Fruit fly (Drosophila melanogaster) whole organism, embryonic: ENCODE results near the gene Arfip.

Experiments used
- BEAF-32 ChIP-seq: fragments of 200-800 bp; sonication (Bioruptor generic); optimal IDR thresholded peaks from 3 replicates; lab custom pipeline; 2017; ENCODE audit warnings: missing biosample characterization, missing genetic modification characterization, mild to moderate bottlenecking, moderate library complexity, missing genetic modification reagents
- Blimp-1 ChIP-seq: fragments of 200-800 bp; sonication (Bioruptor generic); optimal IDR thresholded peaks from 3 replicates; lab custom pipeline; 2018; ENCODE audit warnings: missing biosample characterization, missing genetic modification characterization, mild to moderate bottlenecking, moderate library complexity, missing genetic modification reagents
- CG10267 ChIP-seq: fragments of 200-800 bp; sonication (Bioruptor generic); optimal IDR thresholded peaks from 2 replicates; lab custom pipeline; 2018; ENCODE audit warnings: missing biosample characterization, mild to moderate bottlenecking, missing genetic modification characterization, moderate library complexity
- CG10654 ChIP-seq: fragments of 200-800 bp; sonication (Bioruptor generic); optimal IDR thresholded peaks from 2 replicates; lab custom pipeline; 2016; ENCODE audit warnings: missing biosample characterization, missing genetic modification characterization
- CG11398 ChIP-seq: fragments of 200-800 bp; sonication (Bioruptor generic); optimal IDR thresholded peaks from 2 replicates; lab custom pipeline; 2016; ENCODE audit warnings: missing biosample characterization, missing genetic modification characterization
- CG11695 ChIP-seq: fragments of 200-800 bp; sonication (Bioruptor generic); IDR thresholded peaks from 3 replicates; pipeline ENCODE4 v1.3.6; 2022; ENCODE audit warnings: missing biosample characterization, missing genetic modification characterization
- CG12769 ChIP-seq: fragments of 200-800 bp; sonication (Bioruptor generic); optimal IDR thresholded peaks from 2 replicates; lab custom pipeline; 2019; ENCODE audit warnings: missing biosample characterization, mild to moderate bottlenecking, missing genetic modification characterization, moderate library complexity
- CG15073 ChIP-seq: fragments of 200-800 bp; sonication (Bioruptor generic); optimal IDR thresholded peaks from 2 replicates; lab custom pipeline; 2016; ENCODE audit warnings: missing biosample characterization, missing genetic modification characterization
- CG1647 ChIP-seq: fragments of 200-800 bp; sonication (Bioruptor generic); optimal IDR thresholded peaks from 3 replicates; lab custom pipeline; 2016; ENCODE audit warnings: missing biosample characterization, missing genetic modification characterization
- CG17361 ChIP-seq: fragments of 200-800 bp; sonication (Bioruptor generic); IDR thresholded peaks from 3 replicates; pipeline ENCODE4 v1.3.6; 2022; ENCODE audit warnings: missing biosample characterization, missing genetic modification characterization
- CG17385 ChIP-seq: fragments of 200-800 bp; sonication (Bioruptor generic); optimal IDR thresholded peaks from 3 replicates; lab custom pipeline; 2018; ENCODE audit warnings: missing biosample characterization, mild to moderate bottlenecking, missing genetic modification characterization
- CG18476 ChIP-seq: fragments of 200-800 bp; sonication (Bioruptor generic); optimal IDR thresholded peaks from 2 replicates; lab custom pipeline; 2016; ENCODE audit warnings: missing biosample characterization, mild to moderate bottlenecking, missing genetic modification characterization
- CG2712 ChIP-seq: fragments of 200-800 bp; optimal IDR thresholded peaks from 3 replicates; lab custom pipeline; 2019; ENCODE audit warnings: missing biosample characterization, mild to moderate bottlenecking, missing genetic modification characterization, moderate library complexity
- CG33557 ChIP-seq: fragments of 200-800 bp; sonication (Bioruptor generic); optimal IDR thresholded peaks from 2 replicates; lab custom pipeline; 2019; ENCODE audit warnings: missing biosample characterization, mild to moderate bottlenecking, missing genetic modification characterization, moderate library complexity
- CG3995 ChIP-seq: fragments of 200-800 bp; sonication (Bioruptor generic); optimal IDR thresholded peaks from 3 replicates; lab custom pipeline; 2016; ENCODE audit warnings: missing biosample characterization, missing genetic modification characterization
- CG8281 ChIP-seq: fragments of 200-800 bp; sonication (Bioruptor generic); optimal IDR thresholded peaks from 2 replicates; lab custom pipeline; 2018; ENCODE audit warnings: missing biosample characterization, mild to moderate bottlenecking, missing genetic modification characterization, moderate library complexity
- CG8388 ChIP-seq: fragments of 200-800 bp; sonication (Bioruptor generic); optimal IDR thresholded peaks from 2 replicates; lab custom pipeline; 2019; ENCODE audit warnings: missing biosample characterization, mild to moderate bottlenecking, missing genetic modification characterization, moderate library complexity
- CG8924 ChIP-seq: fragments of 200-800 bp; optimal IDR thresholded peaks from 3 replicates; lab custom pipeline; 2019; ENCODE audit warnings: missing biosample characterization, mild to moderate bottlenecking, missing genetic modification characterization, moderate library complexity
- CoRest ChIP-seq: fragments of 200-800 bp; sonication (Bioruptor generic); optimal IDR thresholded peaks from 3 replicates; lab custom pipeline; 2018; ENCODE audit warnings: missing biosample characterization, mild to moderate bottlenecking, missing genetic modification characterization, moderate library complexity
- H2.0 ChIP-seq: fragments of 200-800 bp; sonication (Bioruptor generic); IDR thresholded peaks from 2 replicates; pipeline ENCODE4 v1.3.6; 2022; ENCODE audit warnings: missing biosample characterization, missing genetic modification characterization
- HHEX ChIP-seq: fragments of 200-800 bp; sonication (Bioruptor generic); optimal IDR thresholded peaks from 3 replicates; lab custom pipeline; 2017; ENCODE audit warnings: missing biosample characterization, mild to moderate bottlenecking, missing genetic modification characterization, missing genetic modification reagents
- HLH54F ChIP-seq: fragments of 200-800 bp; sonication (Bioruptor generic); optimal IDR thresholded peaks from 3 replicates; lab custom pipeline; 2016; ENCODE audit warnings: missing biosample characterization, missing genetic modification characterization
- Med ChIP-seq: fragments of 200-800 bp; sonication (Bioruptor generic); peaks from one replicate; lab custom pipeline; 2016; ENCODE audit warnings: missing biosample characterization, missing genetic modification characterization, mild to moderate bottlenecking, inconsistent platforms, moderate library complexity
- Myb ChIP-seq: fragments of 200-800 bp; sonication (Bioruptor generic); optimal IDR thresholded peaks from 2 replicates; lab custom pipeline; 2016; ENCODE audit warnings: missing biosample characterization, missing genetic modification characterization
- NC2β ChIP-seq: fragments of 200-800 bp; sonication (Bioruptor generic); optimal IDR thresholded peaks from 2 replicates; lab custom pipeline; 2016; ENCODE audit warnings: missing biosample characterization, missing genetic modification characterization
- Nf-YB ChIP-seq: fragments of 200-800 bp; sonication (Bioruptor generic); optimal IDR thresholded peaks from 3 replicates; lab custom pipeline; 2019; ENCODE audit warnings: missing biosample characterization, mild to moderate bottlenecking, missing genetic modification characterization, moderate library complexity
- Rfx ChIP-seq: fragments of 200-800 bp; sonication (Bioruptor generic); IDR thresholded peaks from 2 replicates; pipeline ENCODE4 v1.3.6; 2022; ENCODE audit warnings: missing biosample characterization, missing genetic modification characterization
- Sin3A ChIP-seq: fragments of >200 bp; optimal IDR thresholded peaks from 2 replicates; lab custom pipeline; 2018
- Spps ChIP-seq: fragments of 200-800 bp; sonication (Bioruptor generic); optimal IDR thresholded peaks from 2 replicates; lab custom pipeline; 2018; ENCODE audit warnings: missing biosample characterization, mild to moderate bottlenecking, missing genetic modification characterization
- Sry-β ChIP-seq: fragments of 200-800 bp; sonication (Bioruptor generic); optimal IDR thresholded peaks from 2 replicates; lab custom pipeline; 2018; ENCODE audit warnings: missing biosample characterization, mild to moderate bottlenecking, missing genetic modification characterization, moderate library complexity
- bsh ChIP-seq, 2 experiments: fragments of 200-800 bp; sonication (Bioruptor generic); optimal IDR thresholded peaks; 2 replicates each; lab custom pipeline; 2017 to 2018; ENCODE audit warnings: mild to moderate bottlenecking in 2 of 2, missing biosample characterization in 2 of 2, missing genetic modification characterization in 2 of 2, moderate library complexity in 1 of 2
- caup ChIP-seq: fragments of 200-800 bp; sonication (Bioruptor generic); optimal IDR thresholded peaks from 3 replicates; lab custom pipeline; 2017; ENCODE audit warnings: missing biosample characterization, mild to moderate bottlenecking, missing genetic modification characterization, moderate library complexity; ENCODE audit not compliant: severe bottlenecking
- chif ChIP-seq, 2 experiments: fragments of 200-800 bp; sonication (Bioruptor generic); optimal IDR thresholded peaks; 3 replicates each; lab custom pipeline; 2016; ENCODE audit warnings: missing biosample characterization in 2 of 2, missing genetic modification characterization in 2 of 2
- chinmo ChIP-seq: fragments of 200-800 bp; sonication (Bioruptor generic); IDR thresholded peaks from 4 replicates; pipeline ENCODE4 v1.3.6; 2022; ENCODE audit warnings: missing biosample characterization, missing genetic modification characterization; ENCODE audit not compliant: partially characterized antibody
- chm ChIP-seq: fragments of 200-800 bp; sonication (Bioruptor generic); IDR thresholded peaks from 2 replicates; pipeline ENCODE4 v1.3.6; 2022; ENCODE audit warnings: missing biosample characterization, missing genetic modification characterization
- ci ChIP-seq: fragments of 200-800 bp; sonication (Bioruptor generic); IDR thresholded peaks from 3 replicates; pipeline ENCODE4 v1.3.6; 2022; ENCODE audit warnings: missing biosample characterization, missing genetic modification characterization
- gfzf ChIP-seq: fragments of 200-800 bp; sonication (Bioruptor generic); optimal IDR thresholded peaks from 2 replicates; lab custom pipeline; 2016; ENCODE audit warnings: missing biosample characterization, mild to moderate bottlenecking, missing genetic modification characterization, moderate library complexity
- grau ChIP-seq: fragments of 200-800 bp; optimal IDR thresholded peaks from 3 replicates; lab custom pipeline; 2019; ENCODE audit warnings: missing biosample characterization, mild to moderate bottlenecking, missing genetic modification characterization, moderate library complexity
- jigr1 ChIP-seq: fragments of 200-800 bp; sonication (Bioruptor generic); IDR thresholded peaks from 3 replicates; pipeline ENCODE4 v1.3.6; 2022; ENCODE audit warnings: missing biosample characterization, missing genetic modification characterization
- jing ChIP-seq: fragments of 200-800 bp; sonication (Bioruptor generic); optimal IDR thresholded peaks from 2 replicates; lab custom pipeline; 2018; ENCODE audit warnings: missing biosample characterization, mild to moderate bottlenecking, missing genetic modification characterization
- lab ChIP-seq: fragments of 200-800 bp; sonication (Bioruptor generic); optimal IDR thresholded peaks from 3 replicates; lab custom pipeline; 2017; ENCODE audit warnings: missing biosample characterization, missing genetic modification characterization, mild to moderate bottlenecking, moderate library complexity, missing genetic modification reagents
- lbe ChIP-seq: fragments of 200-800 bp; sonication (Bioruptor generic); optimal IDR thresholded peaks from 2 replicates; lab custom pipeline; 2016; ENCODE audit warnings: missing biosample characterization, mild to moderate bottlenecking, missing genetic modification characterization
- luna ChIP-seq: fragments of 200-800 bp; sonication (Bioruptor generic); optimal IDR thresholded peaks from 2 replicates; lab custom pipeline; 2016; ENCODE audit warnings: missing biosample characterization, missing genetic modification characterization
- mld ChIP-seq: fragments of 200-800 bp; sonication (Bioruptor generic); IDR thresholded peaks from 3 replicates; pipeline ENCODE4 v1.3.6; 2022; ENCODE audit warnings: missing biosample characterization, missing genetic modification characterization; ENCODE audit not compliant: partially characterized antibody
- nom ChIP-seq: fragments of 200-800 bp; sonication (Bioruptor generic); optimal IDR thresholded peaks from 2 replicates; lab custom pipeline; 2017; ENCODE audit warnings: missing biosample characterization, missing genetic modification characterization, mild to moderate bottlenecking, moderate library complexity, missing genetic modification reagents
- odd ChIP-seq: fragments of 200-800 bp; sonication (Bioruptor generic); optimal IDR thresholded peaks from 2 replicates; lab custom pipeline; 2017; ENCODE audit warnings: missing biosample characterization, mild to moderate bottlenecking, missing genetic modification characterization
- peb ChIP-seq: fragments of 200-800 bp; sonication (Bioruptor generic); IDR thresholded peaks from 2 replicates; pipeline ENCODE4 v1.3.6; 2022; ENCODE audit warnings: missing biosample characterization, missing genetic modification characterization
- rib ChIP-seq: fragments of 200-800 bp; sonication (Bioruptor generic); IDR thresholded peaks from 2 replicates; pipeline ENCODE4 v1.3.6; 2022; ENCODE audit warnings: missing biosample characterization, missing genetic modification characterization
- stwl ChIP-seq: fragments of 200-800 bp; sonication (Bioruptor generic); optimal IDR thresholded peaks from 3 replicates; lab custom pipeline; 2018; ENCODE audit warnings: missing biosample characterization, mild to moderate bottlenecking, missing genetic modification characterization, moderate library complexity

Arfip gene

dm6 chr3R:11214449-11214950 is 20.3 kb downstream of the Arfip start, which contains the start of gene ZnT86D (continued):
- peak; percentile 39 for TF ChIP-seq CG8388 (GFP tag; lab: Kevin White, UChicago)
- no peak for TF ChIP-seq mld (GFP tag; lab: Robert Waterston, UW)
- TF ChIP-seq chif (GFP tag; optimal IDR thresholded peaks at IDR 0.05; lab: Kevin White, UChicago): peak; percentile 12 to 43
- no peak for TF ChIP-seq CG15073 (GFP tag; lab: Kevin White, UChicago)
- TF ChIP-seq lab (GFP tag; lab: Kevin White, UChicago): peak; percentile 71
- peak; percentile 55 for TF ChIP-seq CG33557 (GFP tag; lab: Kevin White, UChicago)
- TF ChIP-seq CG10654: peak; percentile 39
- peak; percentile 54 for TF ChIP-seq CG10267
- peak; percentile 43 for TF ChIP-seq Blimp-1 (GFP tag; lab: Kevin White, UChicago)
- no peak for TF ChIP-seq jigr1
- TF ChIP-seq CG12769 (tag; lab: Kevin White, UChicago): peak; percentile 10
- TF ChIP-seq odd (GFP tag; lab: Kevin White, UChicago): peak; percentile 37
- peak; percentile 38 for TF ChIP-seq Myb (GFP tag; lab: Kevin White, UChicago)
- TF ChIP-seq CG8281 (tag; lab: Kevin White, UChicago): peak; percentile 33
- no peak for TF ChIP-seq rib (GFP tag; lab: Robert Waterston, UW)
- TF ChIP-seq caup (GFP tag; lab: Kevin White, UChicago): peak; percentile 50
- TF ChIP-seq CG11398: peak; percentile 2
- TF ChIP-seq peb (GFP tag; lab: Robert Waterston, UW): no peak
- TF ChIP-seq H2.0: no peak
- peak; percentile 35 for TF ChIP-seq nom (GFP tag; lab: Kevin White, UChicago)
- peak; percentile 11 for TF ChIP-seq lbe (GFP tag; lab: Kevin White, UChicago)
- peak; percentile 71 for TF ChIP-seq Sry-β
- peak; percentile 13 for TF ChIP-seq gfzf (GFP tag; lab: Kevin White, UChicago)
- peak; percentile 28 for TF ChIP-seq Sin3A
- peak in 1 of 2 experiments; percentile 46 for TF ChIP-seq bsh (GFP tag; optimal IDR thresholded peaks at IDR 0.05; lab: Kevin White, UChicago)
- peak; percentile 75 for TF ChIP-seq CG3995 (GFP tag; lab: Kevin White, UChicago)
- TF ChIP-seq HHEX (GFP tag; lab: Kevin White, UChicago): peak; percentile 33
- no peak for TF ChIP-seq jing (GFP tag; lab: Kevin White, UChicago)
- 0 out of 3 replicates have a peak, but pooled peaks have one; percentile 55 for TF ChIP-seq ci (GFP tag; lab: Robert Waterston, UW)
- peak; percentile 75 for TF ChIP-seq HLH54F (GFP tag; lab: Kevin White, UChicago)
- peak; percentile 44 for TF ChIP-seq BEAF-32 (GFP tag; lab: Kevin White, UChicago)
- peak; percentile 95 for TF ChIP-seq Med (GFP tag; lab: Kevin White, UChicago)
- TF ChIP-seq CoRest (tag; lab: Kevin White, UChicago): peak; percentile 76
- peak; percentile 99 for TF ChIP-seq grau
- peak; percentile 51 for TF ChIP-seq CG18476 (GFP tag; lab: Kevin White, UChicago)
- no peak for TF ChIP-seq chinmo (GFP tag; lab: Robert Waterston, UW)
- no peak for TF ChIP-seq chm (GFP tag; lab: Robert Waterston, UW)
- TF ChIP-seq NC2β (GFP tag; lab: Kevin White, UChicago): peak; percentile 68
- peak; percentile 69 for TF ChIP-seq CG8924 (tag; lab: Kevin White, UChicago)
- peak; percentile 61 for TF ChIP-seq Rfx (GFP tag; lab: Robert Waterston, UW)
- TF ChIP-seq Nf-YB (GFP tag; lab: Kevin White, UChicago): peak; percentile 45
- peak; percentile 84 for TF ChIP-seq CG17361 (GFP tag; lab: Robert Waterston, UW)
- peak; percentile 22 for TF ChIP-seq CG1647
- TF ChIP-seq CG17385 (GFP tag; lab: Kevin White, UChicago): peak; percentile 94
- TF ChIP-seq luna: no peak
- TF ChIP-seq stwl: peak; percentile 58
- no peak for TF ChIP-seq Spps (tag; lab: Kevin White, UChicago)
- peak; percentile 78 for TF ChIP-seq CG2712
- TF ChIP-seq CG11695 (GFP tag; lab: Robert Waterston, UW): no peak
